Fruit fly (Drosophila melanogaster) whole organism, wandering third instar larva: ENCODE measurements around the gene GCS1.

Source experiments
- Abd-B ChIP-seq: fragments of >200 bp; optimal IDR thresholded peaks from 2 replicates; lab custom pipeline; 2017; ENCODE audit warnings: missing biosample characterization, missing genetic modification characterization
- CG32264 ChIP-seq: fragments of 200-800 bp; sonication (Bioruptor generic); optimal IDR thresholded peaks from 2 replicates; lab custom pipeline; 2016; ENCODE audit warnings: missing biosample characterization, missing genetic modification characterization
- CG9705 ChIP-seq: fragments of 200-800 bp; sonication (Bioruptor generic); optimal IDR thresholded peaks from 2 replicates; lab custom pipeline; 2018; ENCODE audit warnings: missing biosample characterization, mild to moderate bottlenecking, missing genetic modification characterization
- CrebA ChIP-seq: fragments of 200-800 bp; sonication (Bioruptor generic); optimal IDR thresholded peaks from 2 replicates; lab custom pipeline; 2016; ENCODE audit warnings: missing biosample characterization, mild to moderate bottlenecking, missing genetic modification characterization, borderline replicate concordance
- Dfd ChIP-seq: fragments of >200 bp; optimal IDR thresholded peaks from 2 replicates; lab custom pipeline; 2017; ENCODE audit warnings: missing biosample characterization, missing genetic modification characterization
- GATAd ChIP-seq: sonication (Bioruptor generic); optimal IDR thresholded peaks from 2 replicates; lab custom pipeline; 2016; ENCODE audit warnings: missing biosample characterization, missing genetic modification characterization
- HLH106 ChIP-seq: fragments of 200-800 bp; optimal IDR thresholded peaks from 3 replicates; lab custom pipeline; 2019; ENCODE audit warnings: missing biosample characterization, mild to moderate bottlenecking, missing genetic modification characterization, moderate library complexity
- Hnf4 ChIP-seq: fragments of 200-800 bp; sonication (Bioruptor generic); optimal IDR thresholded peaks from 2 replicates; lab custom pipeline; 2016; ENCODE audit warnings: missing biosample characterization, mild to moderate bottlenecking, missing genetic modification characterization
- Hr78 ChIP-seq: fragments of >200 bp; optimal IDR thresholded peaks from 2 replicates; lab custom pipeline; 2017; ENCODE audit warnings: missing biosample characterization, missing genetic modification characterization
- Hr83 ChIP-seq: fragments of 200-300 bp; sonication (Bioruptor generic); optimal IDR thresholded peaks from 2 replicates; lab custom pipeline; 2016; ENCODE audit warnings: missing biosample characterization, mild to moderate bottlenecking, missing genetic modification characterization, moderate library complexity; ENCODE audit not compliant: poor library complexity, severe bottlenecking
- Jra ChIP-seq: sonication (Bioruptor generic); optimal IDR thresholded peaks from 2 replicates; lab custom pipeline; 2016; ENCODE audit warnings: missing biosample characterization, missing genetic modification characterization
- Mio ChIP-seq: sonication (Bioruptor generic); optimal IDR thresholded peaks from 2 replicates; lab custom pipeline; 2016; ENCODE audit warnings: missing biosample characterization, missing genetic modification characterization
- Myc ChIP-seq: fragments of >200 bp; optimal IDR thresholded peaks from 2 replicates; lab custom pipeline; 2017
- N ChIP-seq: fragments of >200 bp; optimal IDR thresholded peaks from 2 replicates; lab custom pipeline; 2018; ENCODE audit warnings: missing biosample characterization, missing external identifiers, missing genetic modification characterization
- OdsH ChIP-seq: fragments of 200-800 bp; sonication (Bioruptor generic); optimal IDR thresholded peaks from 2 replicates; lab custom pipeline; 2016; ENCODE audit warnings: missing biosample characterization, mild to moderate bottlenecking, missing genetic modification characterization
- Rel ChIP-seq, 2 experiments: fragments of 200-800 bp; sonication (Bioruptor generic) in 1 of 2; optimal IDR thresholded peaks; 2 replicates in 1 of 2; 3 replicates in 1 of 2; lab custom pipeline; 2016 to 2019; ENCODE audit warnings: mild to moderate bottlenecking in 2 of 2, missing biosample characterization in 2 of 2, missing genetic modification characterization in 2 of 2, moderate library complexity in 1 of 2
- Sp1 ChIP-seq: fragments of 200-800 bp; sonication (Bioruptor generic); optimal IDR thresholded peaks from 3 replicates; lab custom pipeline; 2019; ENCODE audit warnings: missing biosample characterization, mild to moderate bottlenecking, missing genetic modification characterization, moderate library complexity
- Vsx2 ChIP-seq: fragments of 200-300, 225-300 bp; sonication (Bioruptor generic); optimal IDR thresholded peaks from 2 replicates; lab custom pipeline; 2018; ENCODE audit warnings: missing biosample characterization, missing genetic modification characterization; ENCODE audit not compliant: partially characterized antibody
- br ChIP-seq: fragments of 200-800 bp; sonication (Bioruptor generic); optimal IDR thresholded peaks from 2 replicates; lab custom pipeline; 2016; ENCODE audit warnings: missing biosample characterization, missing genetic modification characterization
- brk ChIP-seq: fragments of 200-800 bp; sonication (Bioruptor generic); optimal IDR thresholded peaks from 2 replicates; lab custom pipeline; 2016; ENCODE audit warnings: missing biosample characterization, mild to moderate bottlenecking, missing genetic modification characterization
- dl ChIP-seq, 2 experiments: fragments of 175-275, 200-275 bp in 1 of 2; fragments of 200-275 bp in 1 of 2; sonication (Bioruptor generic); optimal IDR thresholded peaks; lab custom pipeline; 2018; ENCODE audit warnings: mild to moderate bottlenecking in 2 of 2, missing biosample characterization in 2 of 2, missing genetic modification characterization in 2 of 2, moderate library complexity in 2 of 2; ENCODE audit not compliant: partially characterized antibody in 2 of 2, insufficient read depth in 1 of 2
- dmrt93B ChIP-seq: fragments of 200-800 bp; sonication (Bioruptor generic); optimal IDR thresholded peaks from 2 replicates; lab custom pipeline; 2018; ENCODE audit warnings: missing biosample characterization, mild to moderate bottlenecking, missing genetic modification characterization
- dsf ChIP-seq: sonication (Bioruptor generic); optimal IDR thresholded peaks from 2 replicates; lab custom pipeline; 2016; ENCODE audit warnings: missing biosample characterization, missing genetic modification characterization, borderline replicate concordance
- ey ChIP-seq: fragments of 200-800 bp; sonication (Bioruptor generic); optimal IDR thresholded peaks from 2 replicates; lab custom pipeline; 2016; ENCODE audit warnings: missing biosample characterization, missing genetic modification characterization
- foxo ChIP-seq, 2 experiments: fragments of 200-800 bp; sonication (Bioruptor generic); optimal IDR thresholded peaks; 2 replicates in 1 of 2; 3 replicates in 1 of 2; lab custom pipeline; 2016 to 2017; ENCODE audit warnings: missing biosample characterization in 2 of 2, missing genetic modification characterization in 2 of 2
- fru ChIP-seq: fragments of 200-800 bp; sonication (Bioruptor generic); optimal IDR thresholded peaks from 3 replicates; lab custom pipeline; 2016; ENCODE audit warnings: missing biosample characterization, mild to moderate bottlenecking, missing genetic modification characterization
- h ChIP-seq: fragments of 200-800 bp; sonication (Bioruptor generic); optimal IDR thresholded peaks from 3 replicates; lab custom pipeline; 2016; ENCODE audit warnings: missing biosample characterization, mild to moderate bottlenecking, missing genetic modification characterization
- jim ChIP-seq: fragments of 175-275, 200-325 bp; sonication (Bioruptor generic); optimal IDR thresholded peaks from 2 replicates; lab custom pipeline; 2016; ENCODE audit warnings: missing biosample characterization, mild to moderate bottlenecking, missing genetic modification characterization
- lola ChIP-seq: fragments of >200 bp; optimal IDR thresholded peaks from 2 replicates; lab custom pipeline; 2017; ENCODE audit warnings: missing biosample characterization, missing genetic modification characterization
- pan ChIP-seq: fragments of >200 bp; optimal IDR thresholded peaks from 2 replicates; lab custom pipeline; 2017
- psq ChIP-seq: fragments of 200-800 bp; sonication (Bioruptor generic); optimal IDR thresholded peaks from 3 replicates; lab custom pipeline; 2017; ENCODE audit warnings: missing biosample characterization, mild to moderate bottlenecking, missing genetic modification characterization, moderate library complexity
- rgr ChIP-seq: fragments of 200-800 bp; sonication (Bioruptor generic); optimal IDR thresholded peaks from 3 replicates; lab custom pipeline; 2016; ENCODE audit warnings: missing biosample characterization, mild to moderate bottlenecking, missing genetic modification characterization
- sage ChIP-seq: fragments of 200-800 bp; sonication (Bioruptor generic); optimal IDR thresholded peaks from 2 replicates; lab custom pipeline; 2016; ENCODE audit warnings: missing biosample characterization, mild to moderate bottlenecking, missing genetic modification characterization
- sv ChIP-seq: fragments of 200-800 bp; sonication (Bioruptor generic); optimal IDR thresholded peaks from 3 replicates; lab custom pipeline; 2016; ENCODE audit warnings: missing biosample characterization, missing genetic modification characterization
- tai ChIP-seq: sonication (Bioruptor generic); optimal IDR thresholded peaks from 2 replicates; lab custom pipeline; 2016; ENCODE audit warnings: missing biosample characterization, missing genetic modification characterization
- usp ChIP-seq: fragments of >200 bp; optimal IDR thresholded peaks from 2 replicates; lab custom pipeline; 2017; ENCODE audit warnings: missing biosample characterization, missing genetic modification characterization

Gene GCS1

dm6 chrX:11347809-11348208 is at the start of gene GCS1, which contains the start of gene CG11756:
Gene GCS1, minus strand, starts transcription at chrX:11348001.
Gene CG11756, plus strand, starts transcription at chrX:11348120.
- TF ChIP-seq HLH106 (tag; lab: Kevin White, UChicago) (no peak), Vsx2 (GFP tag; lab: Kevin White, UChicago) (no peak), br (GFP tag; lab: Kevin White, UChicago) (no peak), Abd-B (no peak), psq (GFP tag; lab: Kevin White, UChicago) (peak; percentile 2)

dm6 chrX:11393003-11393620 is 45.3 kb upstream of the GCS1 start:
- TF ChIP-seq sv (no peak), Vsx2 (GFP tag; lab: Kevin White, UChicago) (no peak), GATAd (no peak), Jra (GFP tag; lab: Kevin White, UChicago) (no peak), dmrt93B (no peak), CG32264 (no peak), foxo (GFP tag; optimal IDR thresholded peaks at IDR 0.05; lab: Kevin White, UChicago) (peak in 1 of 2 experiments; percentile 10)

- TF ChIP-seq N (no peak), Myc (lab: Kevin White, UChicago) (no peak), br (GFP tag; lab: Kevin White, UChicago) (no peak), foxo (GFP tag; optimal IDR thresholded peaks at IDR 0.05; lab: Kevin White, UChicago) (no peak), Vsx2 (GFP tag; lab: Kevin White, UChicago) (no peak), Abd-B (no peak), dl (GFP tag; optimal IDR thresholded peaks at IDR 0.05; lab: Kevin White, UChicago; ENCODE audit: insufficient read depth in 1 of 2, partially characterized antibody in 2 of 2) (no peak), Jra (GFP tag; lab: Kevin White, UChicago) (no peak), rgr (GFP tag; lab: Kevin White, UChicago) (no peak), sage (no peak), sv (no peak), fru (GFP tag; lab: Kevin White, UChicago) (no peak), Dfd (GFP tag; lab: Kevin White, UChicago) (no peak), jim (GFP tag; lab: Kevin White, UChicago) (no peak), tai (GFP tag; lab: Kevin White, UChicago) (no peak), brk (GFP tag; lab: Kevin White, UChicago) (no peak), HLH106 (tag; lab: Kevin White, UChicago) (no peak), Mio (GFP tag; lab: Kevin White, UChicago) (no peak)
These were observed 43.6 kb upstream of the GCS1 start for dm6 chrX:11391364-11391915.

- TF ChIP-seq Myc (lab: Kevin White, UChicago) (no peak), dl (GFP tag; optimal IDR thresholded peaks at IDR 0.05; lab: Kevin White, UChicago; ENCODE audit: insufficient read depth in 1 of 2, partially characterized antibody in 2 of 2) (no peak), dmrt93B (no peak), GATAd (no peak), Sp1 (GFP tag; lab: Kevin White, UChicago) (peak; percentile 20), foxo (GFP tag; optimal IDR thresholded peaks at IDR 0.05; lab: Kevin White, UChicago) (peak in 1 of 2 experiments; percentile 59), Abd-B (no peak), N (no peak), Hr78 (GFP tag; lab: Kevin White, UChicago) (no peak), Jra (GFP tag; lab: Kevin White, UChicago) (no peak), CG9705 (GFP tag; lab: Kevin White, UChicago) (no peak), lola (GFP tag; lab: Kevin White, UChicago) (no peak), ey (GFP tag; lab: Kevin White, UChicago) (peak; percentile 57), rgr (GFP tag; lab: Kevin White, UChicago) (peak; percentile 52), sv (peak; percentile 68), br (GFP tag; lab: Kevin White, UChicago) (peak; percentile 35), Dfd (GFP tag; lab: Kevin White, UChicago) (no peak), CrebA (no peak), fru (GFP tag; lab: Kevin White, UChicago) (peak; percentile 38), tai (GFP tag; lab: Kevin White, UChicago) (peak; percentile 16), dsf (GFP tag; lab: Kevin White, UChicago) (no peak), pan (lab: Kevin White, UChicago) (no peak), Hnf4 (GFP tag; lab: Kevin White, UChicago) (peak; percentile 17), jim (GFP tag; lab: Kevin White, UChicago) (no peak), Mio (GFP tag; lab: Kevin White, UChicago) (no peak), CG32264 (no peak), usp (GFP tag; lab: Kevin White, UChicago) (no peak), h (GFP tag; lab: Kevin White, UChicago) (peak; percentile 45), Hr83 (no peak), Vsx2 (GFP tag; lab: Kevin White, UChicago) (no peak), psq (GFP tag; lab: Kevin White, UChicago) (peak; percentile 25), sage (no peak), OdsH (peak; percentile 28), brk (GFP tag; lab: Kevin White, UChicago) (no peak), Rel (GFP tag; optimal IDR thresholded peaks at IDR 0.05; lab: Kevin White, UChicago) (no peak), Rel (tag; optimal IDR thresholded peaks at IDR 0.05; lab: Kevin White, UChicago) (no peak)
These were observed 43.0 kb upstream of the GCS1 start for dm6 chrX:11390625-11391363.
